Fruit fly (Drosophila melanogaster): ENCODE data around the gene Rala.

DNA sequence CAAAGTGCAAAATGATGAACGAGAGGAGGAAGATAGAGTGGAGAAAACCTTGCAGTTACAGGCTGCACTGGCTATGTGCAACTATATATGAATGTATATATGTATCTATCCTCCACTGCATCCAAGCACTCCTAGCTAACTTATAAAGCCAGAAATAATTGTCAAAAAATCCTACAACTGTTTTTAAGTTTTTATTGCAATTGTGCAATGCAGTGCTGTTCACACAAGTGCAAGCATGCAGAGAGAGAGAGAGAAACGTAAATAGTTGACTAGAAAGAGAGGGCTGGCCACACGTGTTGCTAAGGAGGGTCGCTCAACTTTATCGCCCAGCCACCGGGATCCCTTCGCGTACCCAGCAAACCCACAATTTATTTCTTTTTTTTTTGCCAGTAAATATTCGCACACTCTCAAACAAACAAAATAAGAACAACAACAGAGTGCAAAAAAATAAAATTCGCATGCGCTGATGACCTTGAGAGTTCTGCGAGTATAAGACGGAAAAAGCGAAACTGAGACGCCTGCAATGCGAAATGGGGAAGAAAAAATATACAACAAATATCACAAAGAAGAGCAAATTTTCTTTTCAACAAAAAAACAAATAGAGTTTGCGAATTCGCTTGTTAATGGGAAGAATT, 45.6 kb downstream of the Rala start:
- TF ChIP-seq CG10979 (tag; optimal IDR thresholded peaks at IDR 0.05) (no peak), hth (optimal IDR thresholded peaks at IDR 0.05) (no peak), wor (GFP tag; IDR thresholded peaks at IDR 0.05) (no peak), wek (GFP tag; optimal IDR thresholded peaks at IDR 0.05) (no peak), CG4424 (GFP tag; optimal IDR thresholded peaks at IDR 0.05) (no peak), CG7372 (GFP tag; IDR thresholded peaks at IDR 0.05) (no peak), CG11398 (GFP tag; optimal IDR thresholded peaks at IDR 0.05) (no peak), hkb (optimal IDR thresholded peaks at IDR 0.05) (no peak), hkb (GFP tag; IDR thresholded peaks at IDR 0.05) (no peak), CG9876 (GFP tag; optimal IDR thresholded peaks at IDR 0.05) (no peak), CG2116 (GFP tag; optimal IDR thresholded peaks at IDR 0.05) (no peak), Jarid2 (GFP tag; optimal IDR thresholded peaks at IDR 0.05) (no peak)
